Worm (Caenorhabditis elegans): Measurements from ENCODE around the gene elof-1.

Gene elof-1

DNA sequence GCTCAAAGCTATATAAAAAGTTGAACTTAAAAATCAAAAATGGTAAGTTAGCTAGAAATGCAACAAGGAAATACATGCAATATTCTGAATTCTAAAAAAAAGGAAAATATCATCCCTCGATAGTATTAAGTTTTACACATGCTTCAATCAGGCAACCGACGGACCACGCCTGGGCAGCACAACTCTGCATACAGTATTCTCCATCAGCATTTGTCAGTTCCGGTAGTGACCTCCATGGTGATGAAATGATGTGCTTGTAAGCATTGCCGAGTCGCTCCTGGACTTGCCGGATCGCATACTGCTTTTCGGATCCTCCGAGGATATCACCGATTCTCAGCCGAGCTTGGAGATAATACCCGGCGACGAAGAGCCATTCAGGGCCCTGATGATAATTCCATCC lies 1.2 kb downstream of the elof-1 start (continued):
- TF ChIP-seq xnd-1 (tag; optimal IDR thresholded peaks at IDR 0.05) (peak; percentile 40), T26A5.8 (tag; optimal IDR thresholded peaks at IDR 0.05) (peak; percentile 4), tbx-9 (tag; optimal IDR thresholded peaks at IDR 0.05; ENCODE audit: borderline replicate concordance) (peak; percentile 36), die-1 (tag; optimal IDR thresholded peaks at IDR 0.05) (no peak), ceh-58 (GFP tag; IDR thresholded peaks at IDR 0.05) (0 out of 2 replicates have a peak, but pooled peaks have one; percentile 58), pbrm-1 (GFP tag; IDR thresholded peaks at IDR 0.05) (0 out of 2 replicates have a peak, but pooled peaks have one; percentile 28), ztf-6 (GFP tag; IDR thresholded peaks at IDR 0.05) (no peak), ccch-3 (GFP tag; optimal IDR thresholded peaks at IDR 0.05) (no peak), lin-40 (tag; optimal IDR thresholded peaks at IDR 0.05) (no peak), lir-1 (GFP tag; conservative IDR thresholded peaks at IDR 0.05) (no peak), lag-1 (GFP tag; IDR thresholded peaks at IDR 0.05) (no peak), unc-62 (GFP tag; optimal IDR thresholded peaks at IDR 0.05) (no peak), F10E7.11 (tag; optimal IDR thresholded peaks at IDR 0.05) (no peak), F23B12.7 (tag; optimal IDR thresholded peaks at IDR 0.05; ENCODE audit: insufficient read depth) (no peak), ztf-25 (GFP tag; IDR thresholded peaks at IDR 0.05) (no peak), zim-3 (tag; optimal IDR thresholded peaks at IDR 0.05) (peak; percentile 38), nhr-179 (tag; optimal IDR thresholded peaks at IDR 0.05) (no peak), chd-7 (tag; optimal IDR thresholded peaks at IDR 0.05) (peak; percentile 63), let-607 (tag; optimal IDR thresholded peaks at IDR 0.05) (no peak), nhr-27 (tag; optimal IDR thresholded peaks at IDR 0.05) (no peak), nhr-90 (tag; optimal IDR thresholded peaks at IDR 0.05) (no peak), aptf-3 (GFP tag; IDR thresholded peaks at IDR 0.05) (no peak), ceh-79 (tag; optimal IDR thresholded peaks at IDR 0.05) (no peak), gei-17 (GFP tag; optimal IDR thresholded peaks at IDR 0.05) (no peak), akir-1 (GFP tag; optimal IDR thresholded peaks at IDR 0.05) (no peak), rcor-1 (GFP tag; IDR thresholded peaks at IDR 0.05) (peak; percentile 55), ztf-26 (tag; optimal IDR thresholded peaks at IDR 0.05) (no peak), sea-2 (GFP tag; IDR thresholded peaks at IDR 0.05) (no peak), efl-1 (GFP tag; optimal IDR thresholded peaks at IDR 0.05) (no peak), hmg-20 (GFP tag; IDR thresholded peaks at IDR 0.05) (no peak), hsf-1 (GFP tag; IDR thresholded peaks at IDR 0.05) (peak; percentile 75), tlf-1 (GFP tag; optimal IDR thresholded peaks at IDR 0.05) (peak; percentile 31), snpc-4 (GFP tag; optimal IDR thresholded peaks at IDR 0.05) (no peak), snpc-4 (tag; optimal IDR thresholded peaks at IDR 0.05) (peak in 1 of 4 experiments; percentile 42), nhr-120 (GFP tag; IDR thresholded peaks at IDR 0.05) (no peak), attf-5 (GFP tag; optimal IDR thresholded peaks at IDR 0.05) (no peak), hmg-1.2 (GFP tag; IDR thresholded peaks at IDR 0.05) (peak; percentile 25; the same call in 1 of the 2 replicates), madf-10 (tag; optimal IDR thresholded peaks at IDR 0.05) (no peak), dpff-1 (tag; optimal IDR thresholded peaks at IDR 0.05) (no peak), zfh-2 (GFP tag; conservative IDR thresholded peaks at IDR 0.05) (peak; percentile 6; the same call in 1 of the 2 replicates), B0019.2 (GFP tag; conservative IDR thresholded peaks at IDR 0.05) (no peak), lin-35 (GFP tag; optimal IDR thresholded peaks at IDR 0.05) (no peak), B0336.3 (GFP tag; IDR thresholded peaks at IDR 0.05) (peak; percentile 87), F39B2.1 (GFP tag; IDR thresholded peaks at IDR 0.05) (no peak), athp-1 (tag; optimal IDR thresholded peaks at IDR 0.05) (peak; percentile 53), unc-130 (GFP tag; optimal IDR thresholded peaks at IDR 0.05) (no peak), F52B5.7 (tag; optimal IDR thresholded peaks at IDR 0.05) (peak; percentile 39), ets-4 (GFP tag; optimal IDR thresholded peaks at IDR 0.05) (no peak), ceh-100 (GFP tag; IDR thresholded peaks at IDR 0.05) (no peak), F57C9.4 (tag; optimal IDR thresholded peaks at IDR 0.05) (peak; percentile 17)
